Fruit fly (Drosophila melanogaster) whole organism, embryonic: ENCODE data around the gene PAN3.

Source experiments
- BEAF-32 ChIP-seq: fragments of 200-800 bp; sonication (Bioruptor generic); optimal IDR thresholded peaks from 3 replicates; lab custom pipeline; 2017; ENCODE audit warnings: missing biosample characterization, missing genetic modification characterization, mild to moderate bottlenecking, moderate library complexity, missing genetic modification reagents
- CG10979 ChIP-seq: fragments of 200-800 bp; sonication (Bioruptor generic); optimal IDR thresholded peaks from 2 replicates; lab custom pipeline; 2018; ENCODE audit warnings: missing biosample characterization, mild to moderate bottlenecking, missing genetic modification characterization, moderate library complexity
- CG12155 ChIP-seq: fragments of 200-800 bp; sonication (Bioruptor generic); optimal IDR thresholded peaks from 3 replicates; lab custom pipeline; 2016; ENCODE audit warnings: missing biosample characterization, missing genetic modification characterization
- CG1233 ChIP-seq: fragments of 200-800 bp; sonication (Bioruptor generic); optimal IDR thresholded peaks from 4 replicates; lab custom pipeline; 2018; ENCODE audit warnings: missing biosample characterization, mild to moderate bottlenecking, missing genetic modification characterization
- CG12391 ChIP-seq: fragments of 200-800 bp; sonication (Bioruptor generic); optimal IDR thresholded peaks from 3 replicates; lab custom pipeline; 2018; ENCODE audit warnings: missing biosample characterization, mild to moderate bottlenecking, missing genetic modification characterization, moderate library complexity
- CG17186 ChIP-seq: fragments of 200-800 bp; sonication (Bioruptor generic); optimal IDR thresholded peaks from 3 replicates; lab custom pipeline; 2017; ENCODE audit warnings: missing biosample characterization, missing genetic modification reagents, missing genetic modification characterization
- CG17568 ChIP-seq: fragments of 200-800 bp; sonication (Bioruptor generic); optimal IDR thresholded peaks from 2 replicates; lab custom pipeline; 2018; ENCODE audit warnings: missing biosample characterization, mild to moderate bottlenecking, missing genetic modification characterization, moderate library complexity
- CG31224 ChIP-seq: fragments of 200-800 bp; sonication (Bioruptor generic); IDR thresholded peaks from 2 replicates; pipeline ENCODE4 v1.3.6; 2022; ENCODE audit warnings: missing biosample characterization, missing genetic modification characterization
- CG31388 ChIP-seq: fragments of 200-800 bp; sonication (Bioruptor generic); optimal IDR thresholded peaks from 2 replicates; lab custom pipeline; 2016; ENCODE audit warnings: missing biosample characterization, missing genetic modification characterization
- CG42726 ChIP-seq: fragments of 200-800 bp; sonication (Bioruptor generic); IDR thresholded peaks from 2 replicates; pipeline ENCODE4 v1.3.6; 2022; ENCODE audit warnings: missing biosample characterization, missing genetic modification characterization; ENCODE audit not compliant: partially characterized antibody
- CG6272 ChIP-seq: fragments of 200-800 bp; sonication (Bioruptor generic); IDR thresholded peaks from 2 replicates; pipeline ENCODE4 v1.3.6; 2022; ENCODE audit warnings: missing biosample characterization, missing genetic modification characterization
- CG9215 ChIP-seq: fragments of 200-800 bp; sonication (Bioruptor generic); IDR thresholded peaks from 2 replicates; pipeline ENCODE4 v1.3.6; 2022; ENCODE audit warnings: missing biosample characterization, missing genetic modification characterization
- CTCF ChIP-seq: fragments of 200-800 bp; sonication (Bioruptor generic); optimal IDR thresholded peaks from 2 replicates; lab custom pipeline; 2017; ENCODE audit warnings: missing biosample characterization, mild to moderate bottlenecking, missing genetic modification characterization, moderate library complexity
- CkIIα-i1 ChIP-seq: fragments of 200-800 bp; sonication (Bioruptor generic); IDR thresholded peaks from 2 replicates; pipeline ENCODE4 v1.3.6; 2022; ENCODE audit warnings: missing biosample characterization, missing genetic modification characterization
- Dll ChIP-seq: fragments of 200-800 bp; sonication (Bioruptor generic); IDR thresholded peaks from 4 replicates; pipeline ENCODE4 v1.3.6; 2022; ENCODE audit warnings: missing biosample characterization, missing genetic modification characterization; ENCODE audit not compliant: partially characterized antibody
- Gsc ChIP-seq: fragments of 200-800 bp; sonication (Bioruptor generic); IDR thresholded peaks from 2 replicates; pipeline ENCODE4 v1.3.6; 2022; ENCODE audit warnings: missing biosample characterization, missing genetic modification characterization
- HLH3B ChIP-seq: fragments of 200-800 bp; sonication (Bioruptor generic); IDR thresholded peaks from 2 replicates; pipeline ENCODE4 v1.3.6; 2022; ENCODE audit warnings: missing biosample characterization, missing genetic modification characterization
- HmgZ ChIP-seq: fragments of 200-800 bp; sonication (Bioruptor generic); optimal IDR thresholded peaks from 2 replicates; lab custom pipeline; 2018; ENCODE audit warnings: missing biosample characterization, mild to moderate bottlenecking, missing genetic modification characterization
- Lpt ChIP-seq: fragments of >200 bp; optimal IDR thresholded peaks from 2 replicates; lab custom pipeline; 2018; ENCODE audit warnings: missing biosample characterization, missing genetic modification characterization
- Neu2 ChIP-seq: fragments of 200-800 bp; sonication (Bioruptor generic); optimal IDR thresholded peaks from 3 replicates; lab custom pipeline; 2016; ENCODE audit warnings: missing biosample characterization, missing genetic modification characterization, borderline replicate concordance
- Opbp ChIP-seq: fragments of 200-800 bp; sonication (Bioruptor generic); IDR thresholded peaks from 3 replicates; pipeline ENCODE4 v1.3.6; 2022; ENCODE audit warnings: missing biosample characterization, missing genetic modification characterization; ENCODE audit not compliant: partially characterized antibody
- Pdp1 ChIP-seq, 2 experiments: fragments of 200-800 bp; sonication (Bioruptor generic); optimal IDR thresholded peaks; 3 replicates each; lab custom pipeline; 2016; ENCODE audit warnings: missing biosample characterization in 2 of 2, missing genetic modification characterization in 2 of 2, mild to moderate bottlenecking in 1 of 2, moderate library complexity in 1 of 2
- Sin3A ChIP-seq: fragments of >200 bp; optimal IDR thresholded peaks from 2 replicates; lab custom pipeline; 2018
- Spps ChIP-seq: fragments of 200-800 bp; sonication (Bioruptor generic); optimal IDR thresholded peaks from 2 replicates; lab custom pipeline; 2018; ENCODE audit warnings: missing biosample characterization, mild to moderate bottlenecking, missing genetic modification characterization
- Tbp ChIP-seq: fragments of >200 bp; optimal IDR thresholded peaks from 2 replicates; lab custom pipeline; 2018; ENCODE audit warnings: missing biosample characterization, missing genetic modification characterization
- Vsx1 ChIP-seq: fragments of 200-800 bp; sonication (Bioruptor generic); optimal IDR thresholded peaks from 2 replicates; lab custom pipeline; 2017; ENCODE audit warnings: missing biosample characterization, mild to moderate bottlenecking, missing genetic modification characterization, missing genetic modification reagents
- YL-1 ChIP-seq: fragments of 200-800 bp; sonication (Bioruptor generic); optimal IDR thresholded peaks from 3 replicates; lab custom pipeline; 2017; ENCODE audit warnings: missing biosample characterization, mild to moderate bottlenecking, missing genetic modification characterization
- ac ChIP-seq: fragments of 200-800 bp; sonication (Bioruptor generic); optimal IDR thresholded peaks from 3 replicates; lab custom pipeline; 2017; ENCODE audit warnings: missing biosample characterization, mild to moderate bottlenecking, missing genetic modification characterization
- ap ChIP-seq: fragments of 200-800 bp; sonication (Bioruptor generic); IDR thresholded peaks from 2 replicates; pipeline ENCODE4 v1.3.6; 2022; ENCODE audit warnings: missing biosample characterization, missing genetic modification characterization
- bcd ChIP-seq: fragments of 200-800 bp; sonication (Bioruptor generic); optimal IDR thresholded peaks from 2 replicates; lab custom pipeline; 2017; ENCODE audit warnings: missing biosample characterization, mild to moderate bottlenecking, missing genetic modification characterization
- caup ChIP-seq: fragments of 200-800 bp; sonication (Bioruptor generic); optimal IDR thresholded peaks from 3 replicates; lab custom pipeline; 2017; ENCODE audit warnings: missing biosample characterization, mild to moderate bottlenecking, missing genetic modification characterization, moderate library complexity; ENCODE audit not compliant: severe bottlenecking
- da ChIP-seq: fragments of 200-800 bp; sonication (Bioruptor generic); optimal IDR thresholded peaks from 2 replicates; lab custom pipeline; 2016; ENCODE audit warnings: missing biosample characterization, missing genetic modification characterization
- dm ChIP-seq: fragments of 200-800 bp; sonication (Bioruptor generic); optimal IDR thresholded peaks from 3 replicates; lab custom pipeline; 2016; ENCODE audit warnings: missing biosample characterization, missing genetic modification characterization
- dysf ChIP-seq: fragments of 200-800 bp; sonication (Bioruptor generic); IDR thresholded peaks from 3 replicates; pipeline ENCODE4 v1.3.6; 2022; ENCODE audit warnings: missing biosample characterization, missing genetic modification characterization
- fd64A ChIP-seq: fragments of 200-800 bp; sonication (Bioruptor generic); optimal IDR thresholded peaks from 3 replicates; lab custom pipeline; 2018; ENCODE audit warnings: missing biosample characterization, mild to moderate bottlenecking, missing genetic modification characterization
- jigr1 ChIP-seq: fragments of 200-800 bp; sonication (Bioruptor generic); IDR thresholded peaks from 3 replicates; pipeline ENCODE4 v1.3.6; 2022; ENCODE audit warnings: missing biosample characterization, missing genetic modification characterization
- lov ChIP-seq, 2 experiments: fragments of 200-800 bp in 1 of 2; fragments of >200 bp in 1 of 2; sonication (Bioruptor generic) in 1 of 2; IDR thresholded peaks in 1 of 2; optimal IDR thresholded peaks in 1 of 2; 2 replicates in 1 of 2; 3 replicates in 1 of 2; pipeline versions ENCODE4 v1.3.6 to Lab custom; 2017 to 2022; ENCODE audit warnings: missing biosample characterization in 1 of 2, missing genetic modification characterization in 1 of 2
- maf-S ChIP-seq: fragments of 200-800 bp; sonication (Bioruptor generic); optimal IDR thresholded peaks from 2 replicates; lab custom pipeline; 2016; ENCODE audit warnings: missing biosample characterization, missing genetic modification characterization
- nom ChIP-seq: fragments of 200-800 bp; sonication (Bioruptor generic); optimal IDR thresholded peaks from 2 replicates; lab custom pipeline; 2017; ENCODE audit warnings: missing biosample characterization, missing genetic modification characterization, mild to moderate bottlenecking, moderate library complexity, missing genetic modification reagents
- oc ChIP-seq: fragments of 200-800 bp; sonication (Bioruptor generic); optimal IDR thresholded peaks from 2 replicates; lab custom pipeline; 2018; ENCODE audit warnings: missing biosample characterization, mild to moderate bottlenecking, missing genetic modification characterization, moderate library complexity
- odd ChIP-seq: fragments of 200-800 bp; sonication (Bioruptor generic); optimal IDR thresholded peaks from 2 replicates; lab custom pipeline; 2017; ENCODE audit warnings: missing biosample characterization, mild to moderate bottlenecking, missing genetic modification characterization
- pnt ChIP-seq: fragments of 200-800 bp; sonication (Bioruptor generic); optimal IDR thresholded peaks from 3 replicates; lab custom pipeline; 2016; ENCODE audit warnings: missing biosample characterization, missing genetic modification characterization
- schlank ChIP-seq: fragments of 200-800 bp; sonication (Bioruptor generic); optimal IDR thresholded peaks from 2 replicates; lab custom pipeline; 2018; ENCODE audit warnings: missing biosample characterization, mild to moderate bottlenecking, missing genetic modification characterization
- seq ChIP-seq: fragments of 200-800 bp; sonication (Bioruptor generic); IDR thresholded peaks from 2 replicates; pipeline ENCODE4 v1.3.6; 2022; ENCODE audit warnings: missing biosample characterization, missing genetic modification characterization
- sqz ChIP-seq: fragments of 200-800 bp; sonication (Bioruptor generic); optimal IDR thresholded peaks from 3 replicates; lab custom pipeline; 2018; ENCODE audit warnings: missing biosample characterization, mild to moderate bottlenecking, missing genetic modification characterization
- sr ChIP-seq: fragments of 200-800 bp; sonication (Bioruptor generic); IDR thresholded peaks from 3 replicates; pipeline ENCODE4 v1.3.6; 2022; ENCODE audit warnings: missing biosample characterization, missing genetic modification characterization
- stwl ChIP-seq: fragments of 200-800 bp; sonication (Bioruptor generic); optimal IDR thresholded peaks from 3 replicates; lab custom pipeline; 2018; ENCODE audit warnings: missing biosample characterization, mild to moderate bottlenecking, missing genetic modification characterization, moderate library complexity
- unpg ChIP-seq: fragments of 200-800 bp; sonication (Bioruptor generic); optimal IDR thresholded peaks from 3 replicates; lab custom pipeline; 2018; ENCODE audit warnings: missing biosample characterization, mild to moderate bottlenecking, missing genetic modification characterization, moderate library complexity
- wdn ChIP-seq: fragments of 200-800 bp; sonication (Bioruptor generic); IDR thresholded peaks from 2 replicates; pipeline ENCODE4 v1.3.6; 2022; ENCODE audit warnings: missing biosample characterization, missing genetic modification characterization

Gene PAN3

DNA sequence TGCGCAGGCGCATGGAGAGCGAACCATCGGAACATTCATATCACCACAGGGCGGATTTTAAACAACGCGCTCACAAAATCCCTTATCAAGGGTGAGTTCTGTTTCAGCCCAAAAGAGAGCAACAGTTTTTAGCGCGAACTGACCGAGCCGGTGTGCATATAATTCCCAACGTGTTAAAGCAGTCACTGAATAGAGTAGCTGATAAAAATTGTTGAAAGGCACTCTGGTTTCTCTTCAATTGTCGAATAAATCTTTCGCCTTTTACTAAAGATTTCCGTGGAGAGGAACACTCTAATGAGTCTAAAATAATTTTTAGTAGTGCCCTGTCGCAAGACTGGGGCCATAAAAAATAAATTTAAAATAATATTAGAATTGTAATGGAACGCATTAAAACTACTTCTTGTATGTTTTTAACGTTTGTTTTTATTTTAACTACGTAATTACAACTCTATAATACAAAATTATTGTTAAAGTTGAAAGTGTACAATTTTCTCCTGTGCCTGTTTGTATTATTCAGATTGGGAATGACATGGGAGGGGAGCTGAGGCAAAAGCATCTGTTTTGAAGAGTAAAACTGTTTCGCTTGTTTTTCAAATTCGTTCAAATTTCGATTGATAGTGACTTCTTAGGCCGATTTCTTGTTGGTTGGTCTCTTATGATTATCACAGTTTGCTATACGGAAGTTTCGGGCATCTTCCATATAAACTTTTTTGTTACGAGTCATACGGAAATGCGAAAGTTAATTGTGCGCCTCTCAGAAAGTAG, 19.8 kb downstream of the PAN3 start (continued):
- TF ChIP-seq Neu2 (no peak), bcd (GFP tag; lab: Kevin White, UChicago) (peak; percentile 34), CG12391 (tag; lab: Kevin White, UChicago) (peak; percentile 38), HLH3B (GFP tag; lab: Robert Waterston, UW) (peak; percentile 66; the same call in 1 of the 2 replicates), BEAF-32 (GFP tag; lab: Kevin White, UChicago) (no peak), Vsx1 (GFP tag; lab: Kevin White, UChicago) (no peak), odd (GFP tag; lab: Kevin White, UChicago) (no peak), ac (no peak), sr (0 out of 3 replicates have a peak, but pooled peaks have one; percentile 57), oc (tag; lab: Kevin White, UChicago) (no peak), stwl (tag; lab: Kevin White, UChicago) (no peak), CkIIα-i1 (GFP tag; lab: Robert Waterston, UW) (no peak), CG12155 (peak; percentile 11), Dll (0 out of 4 replicates have a peak, but pooled peaks have one; percentile 11), HmgZ (tag; lab: Kevin White, UChicago) (peak; percentile 59), Lpt (GFP tag; lab: Kevin White, UChicago) (no peak), CG6272 (GFP tag; lab: Robert Waterston, UW) (no peak), lov (optimal IDR thresholded peaks at IDR 0.05; lab: Kevin White, UChicago) (no peak), lov (GFP tag; IDR thresholded peaks at IDR 0.05; lab: Robert Waterston, UW) (no peak), nom (GFP tag; lab: Kevin White, UChicago) (peak; percentile 18), CG31388 (GFP tag; lab: Kevin White, UChicago) (no peak), pnt (GFP tag; lab: Kevin White, UChicago) (no peak), unpg (GFP tag; lab: Kevin White, UChicago) (peak; percentile 50), ap (GFP tag; lab: Robert Waterston, UW) (no peak), dm (GFP tag; lab: Kevin White, UChicago) (no peak), CG17186 (GFP tag; lab: Kevin White, UChicago) (no peak), fd64A (GFP tag; lab: Kevin White, UChicago) (no peak), Pdp1 (GFP tag; optimal IDR thresholded peaks at IDR 0.05; lab: Kevin White, UChicago) (peak; percentile 34 to 38), CG1233 (peak; percentile 32), sqz (peak; percentile 62), Spps (tag; lab: Kevin White, UChicago) (no peak), caup (GFP tag; lab: Kevin White, UChicago) (peak; percentile 49), dysf (peak; percentile 17; the same call in 1 of the 3 replicates), CG42726 (peak; percentile 69), CG31224 (GFP tag; lab: Robert Waterston, UW) (no peak), Sin3A (lab: Kevin White, UChicago) (no peak), jigr1 (GFP tag; lab: Robert Waterston, UW) (peak; percentile 43; the same call in 1 of the 3 replicates), CG10979 (tag; lab: Kevin White, UChicago) (peak; percentile 45), CTCF (GFP tag; lab: Kevin White, UChicago) (peak; percentile 21), wdn (no peak), seq (peak; percentile 67; the same call in 1 of the 2 replicates), YL-1 (GFP tag; lab: Kevin White, UChicago) (no peak), da (GFP tag; lab: Kevin White, UChicago) (no peak), CG17568 (GFP tag; lab: Kevin White, UChicago) (no peak), CG9215 (GFP tag; lab: Robert Waterston, UW) (no peak), Gsc (no peak), maf-S (peak; percentile 56), Opbp (GFP tag; lab: Robert Waterston, UW) (peak; percentile 67; the same call in 2 of the 3 replicates), Tbp (GFP tag; lab: Kevin White, UChicago) (peak; percentile 71), schlank (tag; lab: Kevin White, UChicago) (no peak)
